Fruit fly (Drosophila melanogaster): ENCODE results near the gene CG17568.

DNA sequence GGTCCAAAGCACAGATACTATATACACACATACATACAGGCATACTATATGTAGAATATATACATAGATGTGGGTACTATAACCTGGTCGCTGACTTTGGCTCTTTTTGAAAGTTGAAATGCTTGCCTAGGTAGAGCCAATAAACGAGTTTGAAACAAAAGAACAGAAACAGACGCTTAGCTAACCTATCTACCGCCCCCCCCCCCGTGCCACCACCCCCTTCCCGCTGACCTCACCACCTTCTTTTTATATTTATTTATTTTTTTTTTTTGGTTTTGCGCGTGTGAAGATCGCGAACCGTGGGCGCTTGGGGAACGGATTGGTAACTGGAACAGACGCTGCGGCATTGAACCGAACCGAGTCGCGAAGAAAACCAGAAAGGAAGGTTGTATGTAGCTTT is 37.4 kb downstream of the CG17568 start:
- TF ChIP-seq pan (optimal IDR thresholded peaks at IDR 0.05): no peak
- no peak for TF ChIP-seq psq (optimal IDR thresholded peaks at IDR 0.05)
- TF ChIP-seq usp (GFP tag; optimal IDR thresholded peaks at IDR 0.05): no peak
